Worm (Caenorhabditis elegans): Measurements from ENCODE around the gene F15G9.6.

Gene F15G9.6

DNA sequence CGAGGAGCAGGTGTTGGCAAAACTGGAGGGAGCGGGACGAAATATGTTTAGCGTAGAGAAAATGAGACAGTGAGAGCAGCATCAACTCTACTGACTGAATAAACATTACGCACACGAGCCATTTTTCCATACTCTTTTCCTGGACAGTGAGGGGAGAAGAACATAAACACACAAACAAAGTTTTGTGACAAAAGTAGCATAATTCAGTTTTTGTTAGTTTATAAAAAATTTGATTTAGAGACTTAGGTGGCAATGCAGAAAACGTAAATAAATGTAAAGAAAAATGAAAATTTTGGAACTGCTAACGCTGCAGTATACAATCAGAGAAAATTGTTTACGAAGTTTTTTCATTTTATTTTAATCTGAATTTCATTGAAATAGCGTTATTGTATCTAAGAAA, 36.3 kb upstream of the F15G9.6 start:
- TF ChIP-seq F37D6.2 (tag; optimal IDR thresholded peaks at IDR 0.05): no peak
- no peak for TF ChIP-seq unc-39 (tag; optimal IDR thresholded peaks at IDR 0.05)
- TF ChIP-seq vab-7 (GFP tag; IDR thresholded peaks at IDR 0.05): no peak
- TF ChIP-seq tra-1 (GFP tag; IDR thresholded peaks at IDR 0.05): no peak
- TF ChIP-seq nhr-28 (tag; optimal IDR thresholded peaks at IDR 0.05): peak; percentile 30
- TF ChIP-seq madf-5 (GFP tag; IDR thresholded peaks at IDR 0.05): no peak
- TF ChIP-seq nhr-6 (tag; optimal IDR thresholded peaks at IDR 0.05): no peak
- no peak for TF ChIP-seq ceh-20 (GFP tag; IDR thresholded peaks at IDR 0.05)
- no peak for TF ChIP-seq fkh-10 (GFP tag; optimal IDR thresholded peaks at IDR 0.05)
- peak in 1 of 2 experiments; percentile 83 for TF ChIP-seq unc-62 (GFP tag; optimal IDR thresholded peaks at IDR 0.05 in 1 of 2)
- no peak for TF ChIP-seq unc-62 (tag; optimal IDR thresholded peaks at IDR 0.05)
- TF ChIP-seq Y48G9A.11 (GFP tag; IDR thresholded peaks at IDR 0.05): no peak
- TF ChIP-seq daf-16 (GFP tag; optimal IDR thresholded peaks at IDR 0.05): no peak
- TF ChIP-seq daf-16 (tag; optimal IDR thresholded peaks at IDR 0.05): peak; percentile 64
- no peak for TF ChIP-seq dmd-8 (GFP tag; IDR thresholded peaks at IDR 0.05)
- no peak for TF ChIP-seq ztf-11 (tag; optimal IDR thresholded peaks at IDR 0.05)
- TF ChIP-seq ceh-44 (GFP tag; IDR thresholded peaks at IDR 0.05): no peak
- peak; percentile 32 for TF ChIP-seq hlh-30 (tag; optimal IDR thresholded peaks at IDR 0.05; ENCODE audit: insufficient read depth)
- TF ChIP-seq aha-1 (tag): no peak
- TF ChIP-seq dmd-6 (GFP tag; IDR thresholded peaks at IDR 0.05): no peak
- TF ChIP-seq zip-2 (tag; optimal IDR thresholded peaks at IDR 0.05): no peak
- TF ChIP-seq F44E2.7 (GFP tag; IDR thresholded peaks at IDR 0.05): no peak
- TF ChIP-seq rbr-2 (tag; optimal IDR thresholded peaks at IDR 0.05): no peak

DNA sequence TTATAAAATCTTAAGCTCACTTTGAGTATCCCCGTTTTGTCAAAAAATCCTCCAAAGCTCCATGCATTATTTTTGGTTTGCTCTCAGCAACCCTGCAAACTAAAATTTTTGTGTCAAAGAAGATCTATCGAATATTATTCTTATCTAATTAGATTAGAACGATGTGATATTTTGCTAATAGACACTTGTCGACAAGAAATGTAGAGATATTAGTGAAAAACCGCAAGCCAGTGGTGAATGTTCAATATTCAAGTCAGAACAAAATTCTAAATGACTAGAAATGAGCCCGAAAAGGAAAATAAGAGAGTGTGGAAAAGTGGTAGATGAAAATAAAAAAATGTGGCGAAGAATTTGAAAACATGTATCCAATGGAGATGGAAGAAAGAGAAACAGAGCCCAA, 34.8 kb upstream of the F15G9.6 start, which contains the start of gene C43C3.4:
Gene C43C3.4 (minus strand): TSS at position 101 of the 400 bp plus-strand sequence.
- TF ChIP-seq ceh-20 (GFP tag; IDR thresholded peaks at IDR 0.05) (no peak), set-16 (GFP tag; IDR thresholded peaks at IDR 0.05) (no peak), ceh-32 (tag; optimal IDR thresholded peaks at IDR 0.05; ENCODE audit: poor library complexity) (no peak), F49E8.2 (tag; optimal IDR thresholded peaks at IDR 0.05; ENCODE audit: borderline replicate concordance) (no peak), lin-1 (GFP tag; IDR thresholded peaks at IDR 0.05) (no peak), dmd-6 (GFP tag; IDR thresholded peaks at IDR 0.05) (no peak), fkh-10 (GFP tag; optimal IDR thresholded peaks at IDR 0.05) (no peak), lin-13 (GFP tag; optimal IDR thresholded peaks at IDR 0.05) (no peak), ceh-62 (tag; optimal IDR thresholded peaks at IDR 0.05) (no peak), ZK337.2 (GFP tag; IDR thresholded peaks at IDR 0.05) (no peak), nhr-6 (tag; optimal IDR thresholded peaks at IDR 0.05) (no peak), mep-1 (tag; optimal IDR thresholded peaks at IDR 0.05) (no peak), snpc-4 (tag; optimal IDR thresholded peaks at IDR 0.05) (no peak), ceh-44 (GFP tag; IDR thresholded peaks at IDR 0.05) (no peak), D1046.2 (GFP tag; IDR thresholded peaks at IDR 0.05) (no peak), lin-39 (tag; optimal IDR thresholded peaks at IDR 0.05) (no peak), nhr-41 (GFP tag; IDR thresholded peaks at IDR 0.05) (no peak), tag-97 (GFP tag; IDR thresholded peaks at IDR 0.05) (no peak), madf-9 (GFP tag; conservative IDR thresholded peaks at IDR 0.05) (no peak), dpl-1 (GFP tag; optimal IDR thresholded peaks at IDR 0.05) (no peak)

DNA sequence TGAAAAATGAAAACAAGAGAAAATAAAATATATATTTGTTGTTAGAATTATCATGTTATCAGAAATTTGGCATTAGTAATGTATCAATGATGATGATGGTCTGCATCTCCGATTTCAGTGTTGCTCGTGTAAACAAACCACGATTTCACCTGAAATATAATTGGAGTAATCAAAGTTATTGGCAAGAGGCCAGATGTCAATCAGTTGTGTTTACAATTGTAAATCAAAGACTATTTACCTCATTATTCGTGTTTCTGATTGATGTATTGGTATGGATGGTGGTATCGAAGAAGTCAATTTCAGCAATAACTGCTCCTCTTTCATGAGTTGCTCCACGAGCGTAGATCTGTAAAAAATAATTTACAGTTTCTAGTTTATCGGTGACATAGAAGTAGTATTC, 33.6 kb upstream of the F15G9.6 start:
- TF ChIP-seq php-3 (GFP tag; IDR thresholded peaks at IDR 0.05) (0 out of 2 replicates have a peak, but pooled peaks have one; percentile 16), duxl-1 (tag; optimal IDR thresholded peaks at IDR 0.05; ENCODE audit: poor library complexity) (no peak), lim-7 (GFP tag; IDR thresholded peaks at IDR 0.05) (no peak), ceh-20 (GFP tag; IDR thresholded peaks at IDR 0.05) (0 out of 2 replicates have a peak, but pooled peaks have one; percentile 25), nhr-10 (tag; optimal IDR thresholded peaks at IDR 0.05) (no peak), T26A8.4 (GFP tag; IDR thresholded peaks at IDR 0.05) (no peak), hlh-11 (tag; optimal IDR thresholded peaks at IDR 0.05) (peak; percentile 12), mdl-1 (tag; optimal IDR thresholded peaks at IDR 0.05) (no peak), saeg-2 (GFP tag; IDR thresholded peaks at IDR 0.05) (no peak), zfp-2 (tag; optimal IDR thresholded peaks at IDR 0.05) (no peak), F26F4.8 (GFP tag; conservative IDR thresholded peaks at IDR 0.05) (no peak), arid-1 (GFP tag; conservative IDR thresholded peaks at IDR 0.05) (no peak), aly-2 (tag; optimal IDR thresholded peaks at IDR 0.05) (no peak), pha-4 (GFP tag; IDR thresholded peaks at IDR 0.05) (no peak), pha-4 (tag; optimal IDR thresholded peaks at IDR 0.05) (no peak)

Measured in whole organism, L4 larva.